Fruit fly (Drosophila melanogaster) whole organism: Measurements from ENCODE around the gene Grip75.

Source experiments
- CG8478 ChIP-seq: fragments of >200 bp; optimal IDR thresholded peaks from 2 replicates; lab custom pipeline; 2018; ENCODE audit warnings: inconsistent platforms
- psq ChIP-seq: fragments of >200 bp; optimal IDR thresholded peaks from 2 replicates; lab custom pipeline; 2017
- usp ChIP-seq: fragments of >200 bp; optimal IDR thresholded peaks from 2 replicates; lab custom pipeline; 2017; ENCODE audit warnings: missing biosample characterization, missing genetic modification characterization, mixed read lengths

dm6 chr2L:10526953-10527584 is 44.0 kb downstream of the Grip75 start, which contains the start of gene Lip4:
- TF ChIP-seq usp (GFP tag; lab: Kevin White, UChicago) (no peak), CG8478 (no peak), psq (no peak)
